Fruit fly (Drosophila melanogaster) whole organism, wandering third instar larva: Measurements from ENCODE around the gene CG42588.
A peak's percentile ranks its signal among the peaks of the same experiment; 100 is the strongest.

Source experiments
- Dfd ChIP-seq: fragments of >200 bp; optimal IDR thresholded peaks from 2 replicates; lab custom pipeline; 2017; ENCODE audit warnings: missing biosample characterization, missing genetic modification characterization
- Sp1 ChIP-seq: fragments of 200-800 bp; sonication (Bioruptor generic); optimal IDR thresholded peaks from 3 replicates; lab custom pipeline; 2019; ENCODE audit warnings: missing biosample characterization, mild to moderate bottlenecking, missing genetic modification characterization, moderate library complexity
- dmrt93B ChIP-seq: fragments of 200-800 bp; sonication (Bioruptor generic); optimal IDR thresholded peaks from 2 replicates; lab custom pipeline; 2018; ENCODE audit warnings: missing biosample characterization, mild to moderate bottlenecking, missing genetic modification characterization
- fru ChIP-seq: fragments of 200-800 bp; sonication (Bioruptor generic); optimal IDR thresholded peaks from 3 replicates; lab custom pipeline; 2016; ENCODE audit warnings: missing biosample characterization, mild to moderate bottlenecking, missing genetic modification characterization
- h ChIP-seq: fragments of 200-800 bp; sonication (Bioruptor generic); optimal IDR thresholded peaks from 3 replicates; lab custom pipeline; 2016; ENCODE audit warnings: missing biosample characterization, mild to moderate bottlenecking, missing genetic modification characterization
- psq ChIP-seq: fragments of 200-800 bp; sonication (Bioruptor generic); optimal IDR thresholded peaks from 3 replicates; lab custom pipeline; 2017; ENCODE audit warnings: missing biosample characterization, mild to moderate bottlenecking, missing genetic modification characterization, moderate library complexity

DNA sequence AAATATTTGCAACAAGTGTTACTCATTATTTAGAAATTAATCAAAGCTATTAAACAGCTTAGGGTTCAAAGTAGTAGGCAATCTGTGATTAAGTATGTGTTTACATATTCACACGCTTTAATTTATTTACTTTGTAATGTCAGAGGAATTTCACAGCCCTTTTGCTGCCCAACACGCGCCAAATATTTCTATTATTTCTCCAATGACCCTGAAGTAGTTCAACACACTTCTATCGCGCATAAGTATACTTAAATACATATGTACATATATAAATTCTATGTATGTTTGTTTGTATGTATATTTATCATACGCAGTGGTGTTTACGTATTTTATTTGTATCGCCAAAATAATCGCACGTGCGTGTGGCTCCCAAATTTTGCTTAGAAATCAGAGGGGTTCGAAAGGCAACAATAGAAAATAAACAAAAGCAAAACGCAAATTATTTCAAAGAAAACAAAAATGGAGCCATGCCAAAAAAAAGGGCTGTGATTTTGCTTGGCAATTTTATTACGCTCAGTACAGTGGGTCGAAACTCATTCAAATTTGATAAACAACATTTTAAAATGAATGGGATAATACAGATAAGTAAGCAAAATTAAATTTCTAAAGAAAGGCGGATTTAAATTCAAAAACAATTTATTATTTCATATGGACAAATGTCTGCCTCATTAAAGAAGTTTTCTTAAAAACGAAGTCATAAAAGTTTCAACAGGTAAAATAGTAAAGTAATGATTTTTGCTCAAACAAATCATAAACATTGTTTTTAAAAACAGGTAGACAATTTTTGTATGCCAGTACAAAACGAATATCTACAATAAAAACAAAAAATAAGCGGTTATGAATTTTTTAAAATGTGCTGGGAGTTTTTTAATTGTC lies 10.7 kb upstream of the CG42588 start:
- TF ChIP-seq Dfd (GFP tag; lab: Kevin White, UChicago), result no peak
- TF ChIP-seq dmrt93B (GFP tag; lab: Kevin White, UChicago), result no peak
- TF ChIP-seq h (GFP tag; lab: Kevin White, UChicago), result no peak
- no peak for TF ChIP-seq psq (GFP tag; lab: Kevin White, UChicago)
- peak; percentile 55 for TF ChIP-seq fru (GFP tag; lab: Kevin White, UChicago)
- peak; percentile 13 for TF ChIP-seq Sp1 (GFP tag; lab: Kevin White, UChicago)
